Worm (Caenorhabditis elegans): ENCODE results near the gene F58A3.4.

- TF ChIP-seq ces-1 (GFP tag; optimal IDR thresholded peaks at IDR 0.05) = no peak
- TF ChIP-seq sptf-1 (tag; optimal IDR thresholded peaks at IDR 0.05) = no peak
- TF ChIP-seq unc-62 (GFP tag; optimal IDR thresholded peaks at IDR 0.05) = no peak
These were observed 25.9 kb upstream of the F58A3.4 start for ce11 chrX:11036114-11037087.

All from whole organism, mixed stage, embryonic.